Worm (Caenorhabditis elegans): ENCODE data around the gene F20D1.22.

F20D1.22 gene

DNA sequence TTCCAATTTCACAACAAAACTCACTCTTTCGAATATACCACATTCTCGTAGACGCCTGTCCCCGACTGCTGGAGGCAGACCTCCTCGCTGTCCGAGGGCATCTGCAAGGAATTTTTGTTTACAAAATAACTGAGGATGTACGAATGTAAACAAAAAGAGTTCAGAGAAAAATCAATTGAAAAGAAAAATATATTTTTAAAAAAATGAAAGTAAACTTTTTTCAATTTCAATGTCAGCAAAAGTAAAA is 20.5 kb upstream of the F20D1.22 start, which contains the start of gene mrp-5:
Gene mrp-5 (minus strand): TSS at position 101 of the 247 bp plus-strand sequence.
- TF ChIP-seq ces-1 (GFP tag; optimal IDR thresholded peaks at IDR 0.05): no peak
- no peak for TF ChIP-seq lsy-2 (tag; optimal IDR thresholded peaks at IDR 0.05)
- no peak for TF ChIP-seq cnd-1 (tag; optimal IDR thresholded peaks at IDR 0.05)
- no peak for TF ChIP-seq ztf-11 (tag; optimal IDR thresholded peaks at IDR 0.05)
- no peak for TF ChIP-seq unc-120 (tag; optimal IDR thresholded peaks at IDR 0.05; ENCODE audit: poor library complexity, severe bottlenecking)
- TF ChIP-seq ceh-39 (tag; optimal IDR thresholded peaks at IDR 0.05): no peak
- TF ChIP-seq ceh-43 (GFP tag; optimal IDR thresholded peaks at IDR 0.05): no peak
- TF ChIP-seq sem-2 (GFP tag; optimal IDR thresholded peaks at IDR 0.05): no peak
- TF ChIP-seq unc-39 (tag; optimal IDR thresholded peaks at IDR 0.05): no peak
- no peak for TF ChIP-seq lin-32 (GFP tag; optimal IDR thresholded peaks at IDR 0.05)
- no peak for TF ChIP-seq lin-13 (tag; optimal IDR thresholded peaks at IDR 0.05)
- TF ChIP-seq snpc-4 (tag; optimal IDR thresholded peaks at IDR 0.05): no peak

DNA sequence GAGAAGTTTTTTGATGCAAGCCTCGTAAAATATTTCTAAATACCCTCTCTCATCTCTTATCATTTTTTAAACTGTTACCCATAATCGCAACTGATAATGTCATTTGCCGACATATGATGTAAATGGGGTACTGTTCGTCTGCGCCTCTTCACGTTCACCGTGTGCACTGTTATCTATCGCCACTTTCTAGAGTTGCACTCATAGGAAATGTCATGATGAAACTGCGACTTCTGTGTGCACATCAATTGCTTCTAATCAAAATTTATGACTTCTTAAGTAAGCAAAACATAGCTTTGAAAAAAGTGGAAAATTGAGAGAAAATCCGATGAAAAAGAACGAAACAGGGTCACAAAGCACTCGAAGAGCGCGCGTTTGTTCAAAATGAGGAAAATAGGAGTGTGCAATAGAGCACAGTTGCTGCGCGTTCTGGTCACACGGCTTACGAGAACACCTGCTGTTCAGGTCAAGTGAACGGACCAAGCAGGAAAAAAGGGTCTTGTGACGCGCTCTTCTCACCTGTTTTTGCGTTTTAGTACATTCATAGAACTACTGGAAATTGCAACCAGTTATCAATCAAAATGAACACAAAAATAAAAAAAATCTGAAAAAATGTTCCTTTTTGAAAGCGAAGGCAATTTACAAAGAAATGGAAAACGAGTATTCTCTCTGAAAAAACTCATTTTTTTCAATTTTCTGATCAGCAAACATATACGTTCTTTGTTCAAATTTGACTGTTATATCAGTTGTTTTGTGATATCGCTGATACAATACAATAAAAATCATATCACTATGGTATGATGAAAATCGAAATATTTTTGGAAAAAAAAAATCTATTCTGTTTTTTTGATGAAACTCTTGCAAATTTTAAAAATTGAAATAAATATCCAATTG is 19.9 kb upstream of the F20D1.22 start:
- no peak for TF ChIP-seq lsy-2 (tag; optimal IDR thresholded peaks at IDR 0.05)
- no peak for TF ChIP-seq ceh-43 (GFP tag; optimal IDR thresholded peaks at IDR 0.05)
- TF ChIP-seq cnd-1 (tag; optimal IDR thresholded peaks at IDR 0.05): peak; percentile 48
- no peak for TF ChIP-seq ceh-83 (GFP tag; optimal IDR thresholded peaks at IDR 0.05)
- no peak for TF ChIP-seq unc-62 (GFP tag; optimal IDR thresholded peaks at IDR 0.05)
- TF ChIP-seq lin-13 (tag; optimal IDR thresholded peaks at IDR 0.05): peak; percentile 53
- TF ChIP-seq ztf-11 (tag; optimal IDR thresholded peaks at IDR 0.05): no peak
- peak; percentile 84 for TF ChIP-seq hlh-1 (tag; optimal IDR thresholded peaks at IDR 0.05)
- peak; percentile 12 for TF ChIP-seq sptf-1 (tag; optimal IDR thresholded peaks at IDR 0.05)
- peak; percentile 44 for TF ChIP-seq lin-32 (GFP tag; optimal IDR thresholded peaks at IDR 0.05)
- peak; percentile 45 for TF ChIP-seq nhr-2 (tag; optimal IDR thresholded peaks at IDR 0.05)
- TF ChIP-seq ham-2 (GFP tag; optimal IDR thresholded peaks at IDR 0.05): peak; percentile 4
- no peak for TF ChIP-seq zip-8 (tag; optimal IDR thresholded peaks at IDR 0.05)

- TF ChIP-seq M03D4.4 (tag; optimal IDR thresholded peaks at IDR 0.05) (no peak), blmp-1 (tag; optimal IDR thresholded peaks at IDR 0.05) (no peak), sptf-1 (tag; optimal IDR thresholded peaks at IDR 0.05) (no peak), cnd-1 (tag; optimal IDR thresholded peaks at IDR 0.05) (no peak), nhr-28 (tag; optimal IDR thresholded peaks at IDR 0.05) (no peak), mep-1 (tag; optimal IDR thresholded peaks at IDR 0.05) (no peak)
Measured at ce11 chrX:14947355-14947668, 19.3 kb upstream of the F20D1.22 start.

- TF ChIP-seq unc-39 (tag; optimal IDR thresholded peaks at IDR 0.05) (no peak), snpc-4 (tag; optimal IDR thresholded peaks at IDR 0.05) (no peak), unc-62 (GFP tag; optimal IDR thresholded peaks at IDR 0.05) (no peak)
Measured at ce11 chrX:14951797-14952196, 14.8 kb upstream of the F20D1.22 start.

ce11 chrX:14954548-14954947 is 12.1 kb upstream of the F20D1.22 start, which contains the start of gene pag-3:
Gene pag-3 (minus strand): TSS chrX:14954648.
- TF ChIP-seq drap-1 (GFP tag; optimal IDR thresholded peaks at IDR 0.05) (no peak), blmp-1 (tag; optimal IDR thresholded peaks at IDR 0.05) (no peak)

DNA sequence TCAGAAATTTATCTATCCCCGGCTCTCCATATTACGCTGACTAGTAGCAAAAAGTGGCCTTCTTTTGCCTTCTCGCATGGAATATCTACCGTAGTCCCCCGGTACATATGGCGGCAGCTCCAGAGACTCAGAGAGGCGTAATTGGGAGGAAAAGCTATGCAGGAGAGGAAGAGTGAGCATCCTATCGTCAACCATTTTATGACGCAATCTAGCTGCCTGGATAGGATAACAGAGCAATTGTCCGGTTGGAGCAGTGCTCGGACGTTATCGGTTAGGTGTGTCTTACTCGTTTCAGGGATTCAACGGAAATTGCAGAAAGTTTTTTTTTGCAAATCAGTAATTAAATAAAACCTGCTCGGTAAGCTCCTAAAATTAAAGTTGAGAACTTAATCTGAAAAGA is 9.4 kb upstream of the F20D1.22 start:
- no peak for TF ChIP-seq sptf-1 (tag; optimal IDR thresholded peaks at IDR 0.05)
- TF ChIP-seq zip-8 (tag; optimal IDR thresholded peaks at IDR 0.05): peak; percentile 67
- no peak for TF ChIP-seq tbx-8 (GFP tag; optimal IDR thresholded peaks at IDR 0.05)
- peak; percentile 11 for TF ChIP-seq ces-1 (GFP tag; optimal IDR thresholded peaks at IDR 0.05)

DNA sequence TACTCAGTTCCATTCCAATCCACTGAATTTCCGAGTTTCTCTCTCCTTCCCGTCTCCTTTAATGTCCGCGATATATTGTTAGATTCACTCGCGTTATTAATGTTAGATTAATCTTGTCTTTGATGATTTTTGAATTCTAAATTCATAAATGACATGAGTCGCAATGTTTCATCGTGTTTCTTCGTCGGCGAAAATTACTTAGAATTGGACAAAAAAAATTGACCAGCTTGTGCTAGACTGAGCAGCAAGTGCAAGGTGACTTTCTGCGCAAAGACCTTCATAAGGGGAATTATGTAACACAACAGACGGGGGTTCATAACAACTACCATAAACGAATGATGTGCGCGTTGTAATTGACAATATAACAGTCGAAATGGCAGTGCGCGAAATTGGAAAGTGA is 8.2 kb upstream of the F20D1.22 start:
- TF ChIP-seq ces-1 (GFP tag; optimal IDR thresholded peaks at IDR 0.05) (peak; percentile 54), blmp-1 (tag; optimal IDR thresholded peaks at IDR 0.05) (no peak)
